Fruit fly (Drosophila melanogaster) whole organism, wandering third instar larva: ENCODE data around the gene fru.
A peak's percentile ranks its signal among the peaks of the same experiment; 100 is the strongest.

Source experiments
- Abd-B ChIP-seq: fragments of >200 bp; optimal IDR thresholded peaks from 2 replicates; lab custom pipeline; 2017; ENCODE audit warnings: missing biosample characterization, missing genetic modification characterization
- CG32264 ChIP-seq: fragments of 200-800 bp; sonication (Bioruptor generic); optimal IDR thresholded peaks from 2 replicates; lab custom pipeline; 2016; ENCODE audit warnings: missing biosample characterization, missing genetic modification characterization
- CG9705 ChIP-seq: fragments of 200-800 bp; sonication (Bioruptor generic); optimal IDR thresholded peaks from 2 replicates; lab custom pipeline; 2018; ENCODE audit warnings: missing biosample characterization, mild to moderate bottlenecking, missing genetic modification characterization
- CrebA ChIP-seq: fragments of 200-800 bp; sonication (Bioruptor generic); optimal IDR thresholded peaks from 2 replicates; lab custom pipeline; 2016; ENCODE audit warnings: missing biosample characterization, mild to moderate bottlenecking, missing genetic modification characterization, borderline replicate concordance
- Dfd ChIP-seq: fragments of >200 bp; optimal IDR thresholded peaks from 2 replicates; lab custom pipeline; 2017; ENCODE audit warnings: missing biosample characterization, missing genetic modification characterization
- Dif ChIP-seq: fragments of 200-275, 200-300 bp; sonication (Bioruptor generic); optimal IDR thresholded peaks from 2 replicates; lab custom pipeline; 2018; ENCODE audit warnings: missing biosample characterization, missing genetic modification characterization; ENCODE audit not compliant: partially characterized antibody
- GATAd ChIP-seq: sonication (Bioruptor generic); optimal IDR thresholded peaks from 2 replicates; lab custom pipeline; 2016; ENCODE audit warnings: missing biosample characterization, missing genetic modification characterization
- HLH106 ChIP-seq: fragments of 200-800 bp; optimal IDR thresholded peaks from 3 replicates; lab custom pipeline; 2019; ENCODE audit warnings: missing biosample characterization, mild to moderate bottlenecking, missing genetic modification characterization, moderate library complexity
- Hnf4 ChIP-seq: fragments of 200-800 bp; sonication (Bioruptor generic); optimal IDR thresholded peaks from 2 replicates; lab custom pipeline; 2016; ENCODE audit warnings: missing biosample characterization, mild to moderate bottlenecking, missing genetic modification characterization
- Hr78 ChIP-seq: fragments of >200 bp; optimal IDR thresholded peaks from 2 replicates; lab custom pipeline; 2017; ENCODE audit warnings: missing biosample characterization, missing genetic modification characterization
- Hr83 ChIP-seq: fragments of 200-300 bp; sonication (Bioruptor generic); optimal IDR thresholded peaks from 2 replicates; lab custom pipeline; 2016; ENCODE audit warnings: missing biosample characterization, mild to moderate bottlenecking, missing genetic modification characterization, moderate library complexity; ENCODE audit not compliant: poor library complexity, severe bottlenecking
- Jra ChIP-seq: sonication (Bioruptor generic); optimal IDR thresholded peaks from 2 replicates; lab custom pipeline; 2016; ENCODE audit warnings: missing biosample characterization, missing genetic modification characterization
- Mio ChIP-seq: sonication (Bioruptor generic); optimal IDR thresholded peaks from 2 replicates; lab custom pipeline; 2016; ENCODE audit warnings: missing biosample characterization, missing genetic modification characterization
- Myc ChIP-seq: fragments of >200 bp; optimal IDR thresholded peaks from 2 replicates; lab custom pipeline; 2017
- N ChIP-seq: fragments of >200 bp; optimal IDR thresholded peaks from 2 replicates; lab custom pipeline; 2018; ENCODE audit warnings: missing biosample characterization, missing external identifiers, missing genetic modification characterization
- OdsH ChIP-seq: fragments of 200-800 bp; sonication (Bioruptor generic); optimal IDR thresholded peaks from 2 replicates; lab custom pipeline; 2016; ENCODE audit warnings: missing biosample characterization, mild to moderate bottlenecking, missing genetic modification characterization
- Rel ChIP-seq, 2 experiments: fragments of 200-800 bp; sonication (Bioruptor generic) in 1 of 2; optimal IDR thresholded peaks; 2 replicates in 1 of 2; 3 replicates in 1 of 2; lab custom pipeline; 2016 to 2019; ENCODE audit warnings: mild to moderate bottlenecking in 2 of 2, missing biosample characterization in 2 of 2, missing genetic modification characterization in 2 of 2, moderate library complexity in 1 of 2
- Sp1 ChIP-seq: fragments of 200-800 bp; sonication (Bioruptor generic); optimal IDR thresholded peaks from 3 replicates; lab custom pipeline; 2019; ENCODE audit warnings: missing biosample characterization, mild to moderate bottlenecking, missing genetic modification characterization, moderate library complexity
- Vsx2 ChIP-seq: fragments of 200-300, 225-300 bp; sonication (Bioruptor generic); optimal IDR thresholded peaks from 2 replicates; lab custom pipeline; 2018; ENCODE audit warnings: missing biosample characterization, missing genetic modification characterization; ENCODE audit not compliant: partially characterized antibody
- br ChIP-seq: fragments of 200-800 bp; sonication (Bioruptor generic); optimal IDR thresholded peaks from 2 replicates; lab custom pipeline; 2016; ENCODE audit warnings: missing biosample characterization, missing genetic modification characterization
- brk ChIP-seq: fragments of 200-800 bp; sonication (Bioruptor generic); optimal IDR thresholded peaks from 2 replicates; lab custom pipeline; 2016; ENCODE audit warnings: missing biosample characterization, mild to moderate bottlenecking, missing genetic modification characterization
- dl ChIP-seq, 2 experiments: fragments of 175-275, 200-275 bp in 1 of 2; fragments of 200-275 bp in 1 of 2; sonication (Bioruptor generic); optimal IDR thresholded peaks; lab custom pipeline; 2018; ENCODE audit warnings: mild to moderate bottlenecking in 2 of 2, missing biosample characterization in 2 of 2, missing genetic modification characterization in 2 of 2, moderate library complexity in 2 of 2; ENCODE audit not compliant: partially characterized antibody in 2 of 2, insufficient read depth in 1 of 2
- dmrt93B ChIP-seq: fragments of 200-800 bp; sonication (Bioruptor generic); optimal IDR thresholded peaks from 2 replicates; lab custom pipeline; 2018; ENCODE audit warnings: missing biosample characterization, mild to moderate bottlenecking, missing genetic modification characterization
- dsf ChIP-seq: sonication (Bioruptor generic); optimal IDR thresholded peaks from 2 replicates; lab custom pipeline; 2016; ENCODE audit warnings: missing biosample characterization, missing genetic modification characterization, borderline replicate concordance
- ey ChIP-seq: fragments of 200-800 bp; sonication (Bioruptor generic); optimal IDR thresholded peaks from 2 replicates; lab custom pipeline; 2016; ENCODE audit warnings: missing biosample characterization, missing genetic modification characterization
- foxo ChIP-seq, 2 experiments: fragments of 200-800 bp; sonication (Bioruptor generic); optimal IDR thresholded peaks; 2 replicates in 1 of 2; 3 replicates in 1 of 2; lab custom pipeline; 2016 to 2017; ENCODE audit warnings: missing biosample characterization in 2 of 2, missing genetic modification characterization in 2 of 2
- fru ChIP-seq: fragments of 200-800 bp; sonication (Bioruptor generic); optimal IDR thresholded peaks from 3 replicates; lab custom pipeline; 2016; ENCODE audit warnings: missing biosample characterization, mild to moderate bottlenecking, missing genetic modification characterization
- h ChIP-seq: fragments of 200-800 bp; sonication (Bioruptor generic); optimal IDR thresholded peaks from 3 replicates; lab custom pipeline; 2016; ENCODE audit warnings: missing biosample characterization, mild to moderate bottlenecking, missing genetic modification characterization
- jim ChIP-seq: fragments of 175-275, 200-325 bp; sonication (Bioruptor generic); optimal IDR thresholded peaks from 2 replicates; lab custom pipeline; 2016; ENCODE audit warnings: missing biosample characterization, mild to moderate bottlenecking, missing genetic modification characterization
- lola ChIP-seq: fragments of >200 bp; optimal IDR thresholded peaks from 2 replicates; lab custom pipeline; 2017; ENCODE audit warnings: missing biosample characterization, missing genetic modification characterization
- pan ChIP-seq: fragments of >200 bp; optimal IDR thresholded peaks from 2 replicates; lab custom pipeline; 2017
- psq ChIP-seq: fragments of 200-800 bp; sonication (Bioruptor generic); optimal IDR thresholded peaks from 3 replicates; lab custom pipeline; 2017; ENCODE audit warnings: missing biosample characterization, mild to moderate bottlenecking, missing genetic modification characterization, moderate library complexity
- rgr ChIP-seq: fragments of 200-800 bp; sonication (Bioruptor generic); optimal IDR thresholded peaks from 3 replicates; lab custom pipeline; 2016; ENCODE audit warnings: missing biosample characterization, mild to moderate bottlenecking, missing genetic modification characterization
- sage ChIP-seq: fragments of 200-800 bp; sonication (Bioruptor generic); optimal IDR thresholded peaks from 2 replicates; lab custom pipeline; 2016; ENCODE audit warnings: missing biosample characterization, mild to moderate bottlenecking, missing genetic modification characterization
- sv ChIP-seq: fragments of 200-800 bp; sonication (Bioruptor generic); optimal IDR thresholded peaks from 3 replicates; lab custom pipeline; 2016; ENCODE audit warnings: missing biosample characterization, missing genetic modification characterization
- tai ChIP-seq: sonication (Bioruptor generic); optimal IDR thresholded peaks from 2 replicates; lab custom pipeline; 2016; ENCODE audit warnings: missing biosample characterization, missing genetic modification characterization
- usp ChIP-seq: fragments of >200 bp; optimal IDR thresholded peaks from 2 replicates; lab custom pipeline; 2017; ENCODE audit warnings: missing biosample characterization, missing genetic modification characterization
- woc ChIP-seq: sonication (Bioruptor generic); optimal IDR thresholded peaks from 2 replicates; lab custom pipeline; 2016; ENCODE audit warnings: missing biosample characterization, mild to moderate bottlenecking, missing genetic modification characterization

Gene fru

dm6 chr3R:18398954-18399697, 146.3 kb downstream of the fru start, which contains the start of gene Vha100-2:
Gene Vha100-2 (minus strand): TSS chr3R:18399169.
- TF ChIP-seq tai (GFP tag; lab: Kevin White, UChicago) (no peak), usp (GFP tag; lab: Kevin White, UChicago) (no peak), Sp1 (GFP tag; lab: Kevin White, UChicago) (peak; percentile 23), foxo (GFP tag; optimal IDR thresholded peaks at IDR 0.05; lab: Kevin White, UChicago) (peak in 1 of 2 experiments; percentile 27), CG32264 (no peak), pan (no peak), rgr (GFP tag; lab: Kevin White, UChicago) (no peak), sage (GFP tag; lab: Kevin White, UChicago) (no peak), N (GFP tag; lab: Kevin White, UChicago) (no peak), CG9705 (no peak), Vsx2 (GFP tag; lab: Kevin White, UChicago) (peak; percentile 90), br (no peak), brk (GFP tag; lab: Kevin White, UChicago) (peak; percentile 63), OdsH (GFP tag; lab: Kevin White, UChicago) (no peak), Rel (GFP tag; optimal IDR thresholded peaks at IDR 0.05; lab: Kevin White, UChicago) (no peak), Rel (tag; optimal IDR thresholded peaks at IDR 0.05; lab: Kevin White, UChicago) (peak; percentile 28), jim (GFP tag; lab: Kevin White, UChicago) (no peak), Mio (GFP tag; lab: Kevin White, UChicago) (no peak), Dif (GFP tag; lab: Kevin White, UChicago) (peak; percentile 77), dmrt93B (no peak), Dfd (GFP tag; lab: Kevin White, UChicago) (no peak), dl (GFP tag; optimal IDR thresholded peaks at IDR 0.05; lab: Kevin White, UChicago; ENCODE audit: insufficient read depth in 1 of 2, partially characterized antibody in 2 of 2) (peak in 1 of 2 experiments; percentile 71), h (GFP tag; lab: Kevin White, UChicago) (no peak), psq (no peak), lola (no peak), CrebA (GFP tag; lab: Kevin White, UChicago) (no peak), fru (GFP tag; lab: Kevin White, UChicago) (no peak), Hr78 (GFP tag; lab: Kevin White, UChicago) (no peak), sv (GFP tag; lab: Kevin White, UChicago) (peak; percentile 35), HLH106 (tag; lab: Kevin White, UChicago) (no peak), dsf (GFP tag; lab: Kevin White, UChicago) (no peak), Myc (lab: Kevin White, UChicago) (peak; percentile 35), woc (peak; percentile 55), Jra (GFP tag; lab: Kevin White, UChicago) (peak; percentile 28), ey (GFP tag; lab: Kevin White, UChicago) (no peak), Hnf4 (GFP tag; lab: Kevin White, UChicago) (peak; percentile 54), GATAd (GFP tag; lab: Kevin White, UChicago) (no peak), Hr83 (GFP tag; lab: Kevin White, UChicago) (peak; percentile 84), Abd-B (GFP tag; lab: Kevin White, UChicago) (no peak)
- TF ChIP-seq, all 38 proteins: peak for 13

dm6 chr3R:18398460-18398901, 146.9 kb downstream of the fru start:
- TF ChIP-seq dmrt93B (no peak), foxo (GFP tag; optimal IDR thresholded peaks at IDR 0.05; lab: Kevin White, UChicago) (no peak), br (no peak), Hnf4 (GFP tag; lab: Kevin White, UChicago) (peak; percentile 53), Jra (GFP tag; lab: Kevin White, UChicago) (no peak), OdsH (GFP tag; lab: Kevin White, UChicago) (no peak), psq (no peak), Mio (GFP tag; lab: Kevin White, UChicago) (no peak), dsf (GFP tag; lab: Kevin White, UChicago) (no peak), ey (GFP tag; lab: Kevin White, UChicago) (no peak), brk (GFP tag; lab: Kevin White, UChicago) (no peak), Dfd (GFP tag; lab: Kevin White, UChicago) (no peak), pan (no peak), Rel (GFP tag; optimal IDR thresholded peaks at IDR 0.05; lab: Kevin White, UChicago) (no peak), Rel (tag; optimal IDR thresholded peaks at IDR 0.05; lab: Kevin White, UChicago) (no peak), Dif (GFP tag; lab: Kevin White, UChicago) (peak; percentile 79), dl (GFP tag; optimal IDR thresholded peaks at IDR 0.05; lab: Kevin White, UChicago; ENCODE audit: insufficient read depth in 1 of 2, partially characterized antibody in 2 of 2) (peak; percentile 11 to 51), usp (GFP tag; lab: Kevin White, UChicago) (no peak), Hr78 (GFP tag; lab: Kevin White, UChicago) (no peak), woc (no peak), CrebA (GFP tag; lab: Kevin White, UChicago) (no peak), tai (GFP tag; lab: Kevin White, UChicago) (no peak), Myc (lab: Kevin White, UChicago) (peak; percentile 17), HLH106 (tag; lab: Kevin White, UChicago) (no peak), Sp1 (GFP tag; lab: Kevin White, UChicago) (no peak), sage (GFP tag; lab: Kevin White, UChicago) (no peak), sv (GFP tag; lab: Kevin White, UChicago) (no peak), Hr83 (GFP tag; lab: Kevin White, UChicago) (peak; percentile 76), N (GFP tag; lab: Kevin White, UChicago) (no peak), jim (GFP tag; lab: Kevin White, UChicago) (no peak), CG9705 (no peak), h (GFP tag; lab: Kevin White, UChicago) (no peak), Vsx2 (GFP tag; lab: Kevin White, UChicago) (peak; percentile 83), lola (no peak), GATAd (GFP tag; lab: Kevin White, UChicago) (no peak), Abd-B (GFP tag; lab: Kevin White, UChicago) (no peak), CG32264 (no peak), fru (GFP tag; lab: Kevin White, UChicago) (no peak), rgr (GFP tag; lab: Kevin White, UChicago) (no peak)
